Worm (Caenorhabditis elegans) whole organism, late embryonic: Measurements from ENCODE around the gene pfn-2.

ENCODE experiments used
- ets-4 ChIP-seq: sonication (generic microtip); optimal IDR thresholded peaks from 2 replicates; lab custom pipeline; 2016; ENCODE audit warnings: missing genetic modification characterization, missing compliant biosample characterization
- nfya-1 ChIP-seq: sonication (generic microtip); optimal IDR thresholded peaks from 2 replicates; lab custom pipeline; 2017; ENCODE audit warnings: missing genetic modification characterization, mild to moderate bottlenecking, missing compliant biosample characterization, antibody characterized with exemption, moderate library complexity

DNA sequence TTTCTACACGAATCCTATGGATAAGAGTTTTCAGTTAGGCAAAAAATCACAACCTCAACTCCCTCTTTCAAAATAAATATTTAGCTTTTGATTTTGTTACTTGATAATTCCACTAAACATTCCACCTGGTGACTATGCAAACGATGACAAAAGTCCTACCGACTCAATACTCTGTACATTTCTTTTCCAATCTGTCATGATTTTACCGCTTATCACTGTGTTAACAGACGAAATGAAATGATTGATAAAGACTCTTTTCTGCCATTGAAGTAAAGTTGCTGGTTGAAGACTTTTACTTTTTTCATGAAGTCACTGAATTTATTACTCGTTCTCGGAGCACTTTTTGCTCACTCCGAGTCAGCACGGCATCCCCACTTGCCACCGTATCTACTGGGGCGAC is 24.6 kb downstream of the pfn-2 start, which contains the start of gene C26B9.5:
- no peak for TF ChIP-seq nfya-1 (tag; lab: Kevin White, UChicago)
- no peak for TF ChIP-seq ets-4
